Fruit fly (Drosophila melanogaster) whole organism, embryonic: ENCODE data around the gene r-l.

Source experiments
- Bdp1 ChIP-seq: fragments of 200-800 bp; sonication (Bioruptor generic); optimal IDR thresholded peaks from 3 replicates; lab custom pipeline; 2016; ENCODE audit warnings: missing biosample characterization, missing genetic modification characterization
- CG10366 ChIP-seq: fragments of 200-800 bp; sonication (Bioruptor generic); IDR thresholded peaks from 2 replicates; pipeline ENCODE4 v1.3.6; 2022; ENCODE audit warnings: missing biosample characterization, missing genetic modification characterization
- CG10959 ChIP-seq: fragments of 200-800 bp; sonication (Bioruptor generic); IDR thresholded peaks from 2 replicates; pipeline ENCODE4 v1.3.6; 2022; ENCODE audit warnings: missing biosample characterization, missing genetic modification characterization
- CG11398 ChIP-seq: fragments of 200-800 bp; sonication (Bioruptor generic); optimal IDR thresholded peaks from 2 replicates; lab custom pipeline; 2016; ENCODE audit warnings: missing biosample characterization, missing genetic modification characterization
- CG11696 ChIP-seq: fragments of 200-800 bp; sonication (Bioruptor generic); IDR thresholded peaks from 2 replicates; pipeline ENCODE4 v1.3.6; 2022; ENCODE audit warnings: missing biosample characterization, missing genetic modification characterization
- CG13424 ChIP-seq: fragments of 200-800 bp; sonication (Bioruptor generic); optimal IDR thresholded peaks from 2 replicates; lab custom pipeline; 2019; ENCODE audit warnings: missing biosample characterization, mild to moderate bottlenecking, missing genetic modification characterization, moderate library complexity
- CG13894 ChIP-seq: fragments of 200-800 bp; sonication (Bioruptor generic); optimal IDR thresholded peaks from 3 replicates; lab custom pipeline; 2018; ENCODE audit warnings: missing biosample characterization, mild to moderate bottlenecking, missing genetic modification characterization, moderate library complexity
- CG17912 ChIP-seq: fragments of 200-800 bp; sonication (Bioruptor generic); optimal IDR thresholded peaks from 2 replicates; lab custom pipeline; 2018; ENCODE audit warnings: missing biosample characterization, mild to moderate bottlenecking, missing genetic modification characterization
- CG4328 ChIP-seq: fragments of 200-800 bp; sonication (Bioruptor generic); optimal IDR thresholded peaks from 3 replicates; lab custom pipeline; 2017; ENCODE audit warnings: missing biosample characterization, missing genetic modification reagents, missing genetic modification characterization
- CG6765 ChIP-seq: fragments of 200-800 bp; sonication (Bioruptor generic); optimal IDR thresholded peaks from 3 replicates; lab custom pipeline; 2017; ENCODE audit warnings: missing biosample characterization, mild to moderate bottlenecking, missing genetic modification characterization
- CG6791 ChIP-seq: fragments of 200-800 bp; sonication (Bioruptor generic); IDR thresholded peaks from 3 replicates; pipeline ENCODE4 v1.3.6; 2022; ENCODE audit warnings: missing biosample characterization, missing genetic modification characterization; ENCODE audit not compliant: partially characterized antibody
- CG9797 ChIP-seq: fragments of 200-800 bp; sonication (Bioruptor generic); optimal IDR thresholded peaks from 3 replicates; lab custom pipeline; 2018; ENCODE audit warnings: missing biosample characterization, mild to moderate bottlenecking, missing genetic modification characterization
- CoRest ChIP-seq: fragments of 200-800 bp; sonication (Bioruptor generic); optimal IDR thresholded peaks from 3 replicates; lab custom pipeline; 2018; ENCODE audit warnings: missing biosample characterization, mild to moderate bottlenecking, missing genetic modification characterization, moderate library complexity
- Dek ChIP-seq: fragments of 200-800 bp; sonication (Bioruptor generic); optimal IDR thresholded peaks from 3 replicates; lab custom pipeline; 2019; ENCODE audit warnings: missing biosample characterization, mild to moderate bottlenecking, missing genetic modification characterization, moderate library complexity
- Elba2 ChIP-seq: fragments of 200-800 bp; sonication (Bioruptor generic); optimal IDR thresholded peaks from 3 replicates; lab custom pipeline; 2016; ENCODE audit warnings: missing biosample characterization, missing genetic modification characterization
- Ets65A ChIP-seq: fragments of 200-800 bp; sonication (Bioruptor generic); peaks from one replicate; lab custom pipeline; 2016; ENCODE audit warnings: missing biosample characterization, missing genetic modification characterization
- Fer1 ChIP-seq: fragments of 200-800 bp; sonication (Bioruptor generic); optimal IDR thresholded peaks from 2 replicates; lab custom pipeline; 2017; ENCODE audit warnings: missing biosample characterization, mild to moderate bottlenecking, missing genetic modification characterization
- HHEX ChIP-seq: fragments of 200-800 bp; sonication (Bioruptor generic); optimal IDR thresholded peaks from 3 replicates; lab custom pipeline; 2017; ENCODE audit warnings: missing biosample characterization, mild to moderate bottlenecking, missing genetic modification characterization, missing genetic modification reagents
- Hmr ChIP-seq: fragments of 200-800 bp; sonication (Bioruptor generic); optimal IDR thresholded peaks from 3 replicates; lab custom pipeline; 2017; ENCODE audit warnings: mild to moderate bottlenecking, missing biosample characterization, missing genetic modification reagents, missing genetic modification characterization
- Hmx ChIP-seq: fragments of 200-800 bp; sonication (Bioruptor generic); optimal IDR thresholded peaks from 2 replicates; lab custom pipeline; 2016; ENCODE audit warnings: missing biosample characterization, missing genetic modification characterization
- Max ChIP-seq: fragments of 200-800 bp; sonication (Bioruptor generic); optimal IDR thresholded peaks from 2 replicates; lab custom pipeline; 2016; ENCODE audit warnings: missing biosample characterization, mild to moderate bottlenecking, missing genetic modification characterization
- Mes4 ChIP-seq: fragments of 200-800 bp; sonication (Bioruptor generic); optimal IDR thresholded peaks from 2 replicates; lab custom pipeline; 2016; ENCODE audit warnings: missing biosample characterization, missing genetic modification characterization
- Mrtf ChIP-seq: fragments of 200-800 bp; sonication (Bioruptor generic); IDR thresholded peaks from 3 replicates; pipeline ENCODE4 v1.3.6; 2022; ENCODE audit warnings: missing biosample characterization, missing genetic modification characterization
- NC2α ChIP-seq: fragments of 200-800 bp; sonication (Bioruptor generic); optimal IDR thresholded peaks from 2 replicates; lab custom pipeline; 2016; ENCODE audit warnings: missing biosample characterization, missing genetic modification characterization
- NfI ChIP-seq: fragments of 200-800 bp; sonication (Bioruptor generic); optimal IDR thresholded peaks from 3 replicates; lab custom pipeline; 2018; ENCODE audit warnings: missing biosample characterization, mild to moderate bottlenecking, missing genetic modification characterization, moderate library complexity
- Opbp ChIP-seq: fragments of 200-800 bp; sonication (Bioruptor generic); IDR thresholded peaks from 3 replicates; pipeline ENCODE4 v1.3.6; 2022; ENCODE audit warnings: missing biosample characterization, missing genetic modification characterization; ENCODE audit not compliant: partially characterized antibody
- Stat92E ChIP-seq, 3 experiments: fragments of >200 bp in 2 of 3; fragments of 200-800 bp in 1 of 3; sonication (Bioruptor generic) in 1 of 3; optimal IDR thresholded peaks; 2 replicates each; lab custom pipeline; 2017 to 2019; ENCODE audit warnings: missing biosample characterization in 3 of 3, missing genetic modification characterization in 3 of 3, mild to moderate bottlenecking in 1 of 3, moderate library complexity in 1 of 3
- al ChIP-seq: fragments of 200-800 bp; sonication (Bioruptor generic); IDR thresholded peaks from 2 replicates; pipeline ENCODE4 v1.3.6; 2022; ENCODE audit warnings: missing biosample characterization, missing genetic modification characterization
- amos ChIP-seq: fragments of 200-800 bp; sonication (Bioruptor generic); IDR thresholded peaks from 2 replicates; pipeline ENCODE4 v1.3.6; 2022; ENCODE audit warnings: missing biosample characterization, missing genetic modification characterization; ENCODE audit not compliant: partially characterized antibody
- bigmax ChIP-seq: fragments of 200-800 bp; sonication (Bioruptor generic); optimal IDR thresholded peaks from 2 replicates; lab custom pipeline; 2018; ENCODE audit warnings: missing biosample characterization, mild to moderate bottlenecking, missing genetic modification characterization
- bowl ChIP-seq: fragments of 200-800 bp; sonication (Bioruptor generic); IDR thresholded peaks from 2 replicates; pipeline ENCODE4 v1.3.6; 2022; ENCODE audit warnings: missing biosample characterization, missing genetic modification characterization
- btn ChIP-seq: fragments of 200-800 bp; sonication (Bioruptor generic); optimal IDR thresholded peaks from 2 replicates; lab custom pipeline; 2016; ENCODE audit warnings: missing biosample characterization, missing genetic modification characterization
- croc ChIP-seq: fragments of 200-800 bp; sonication (Bioruptor generic); conservative IDR thresholded peaks from 3 replicates; pipeline ENCODE4 v1.3.6; 2022; ENCODE audit warnings: missing biosample characterization, missing genetic modification characterization
- dm ChIP-seq: fragments of 200-800 bp; sonication (Bioruptor generic); optimal IDR thresholded peaks from 3 replicates; lab custom pipeline; 2016; ENCODE audit warnings: missing biosample characterization, missing genetic modification characterization
- ftz-f1 ChIP-seq: fragments of 200-800 bp; sonication (Bioruptor generic); optimal IDR thresholded peaks from 2 replicates; lab custom pipeline; 2016; ENCODE audit warnings: missing biosample characterization, missing genetic modification characterization
- ind ChIP-seq: fragments of 200-800 bp; sonication (Bioruptor generic); optimal IDR thresholded peaks from 3 replicates; lab custom pipeline; 2016; ENCODE audit warnings: missing biosample characterization, missing genetic modification characterization
- inv ChIP-seq: fragments of 200-800 bp; sonication (Bioruptor generic); IDR thresholded peaks from 2 replicates; pipeline ENCODE4 v1.3.6; 2022; ENCODE audit warnings: missing biosample characterization, missing genetic modification characterization; ENCODE audit not compliant: partially characterized antibody
- kah ChIP-seq: fragments of 200-800 bp; sonication (Bioruptor generic); optimal IDR thresholded peaks from 2 replicates; lab custom pipeline; 2018; ENCODE audit warnings: missing biosample characterization, mild to moderate bottlenecking, missing genetic modification characterization
- kay ChIP-seq: fragments of 200-800 bp; sonication (Bioruptor generic); optimal IDR thresholded peaks from 2 replicates; lab custom pipeline; 2016; ENCODE audit warnings: missing biosample characterization, missing genetic modification characterization
- lab ChIP-seq: fragments of 200-800 bp; sonication (Bioruptor generic); optimal IDR thresholded peaks from 3 replicates; lab custom pipeline; 2017; ENCODE audit warnings: missing biosample characterization, missing genetic modification characterization, mild to moderate bottlenecking, moderate library complexity, missing genetic modification reagents
- pfk ChIP-seq: fragments of 200-800 bp; sonication (Bioruptor generic); optimal IDR thresholded peaks from 2 replicates; lab custom pipeline; 2018; ENCODE audit warnings: missing biosample characterization, mild to moderate bottlenecking, missing genetic modification characterization, moderate library complexity
- pho ChIP-seq: fragments of 200-800 bp; sonication (Bioruptor generic); optimal IDR thresholded peaks from 2 replicates; lab custom pipeline; 2016; ENCODE audit warnings: missing biosample characterization, missing genetic modification characterization
- pita ChIP-seq: fragments of 200-800 bp; sonication (Bioruptor generic); optimal IDR thresholded peaks from 2 replicates; lab custom pipeline; 2017; ENCODE audit warnings: missing biosample characterization, mild to moderate bottlenecking, missing genetic modification characterization
- run ChIP-seq: fragments of 200-800 bp; sonication (Bioruptor generic); optimal IDR thresholded peaks from 3 replicates; lab custom pipeline; 2018; ENCODE audit warnings: missing biosample characterization, mild to moderate bottlenecking, missing genetic modification characterization
- slbo ChIP-seq: fragments of 200-800 bp; sonication (Bioruptor generic); IDR thresholded peaks from 2 replicates; pipeline ENCODE4 v1.3.6; 2022; ENCODE audit warnings: missing biosample characterization, missing genetic modification characterization
- tup ChIP-seq: fragments of 200-800 bp; sonication (Bioruptor generic); optimal IDR thresholded peaks from 2 replicates; lab custom pipeline; 2016; ENCODE audit warnings: missing biosample characterization, mild to moderate bottlenecking, missing genetic modification characterization, moderate library complexity
- usp ChIP-seq: fragments of >200 bp; optimal IDR thresholded peaks from 2 replicates; lab custom pipeline; 2017; ENCODE audit warnings: missing biosample characterization, missing genetic modification characterization

r-l gene

dm6 chr3R:21073141-21073540, at the start of gene r-l (continued):
- no peak for TF ChIP-seq run
- no peak for TF ChIP-seq NfI (GFP tag; lab: Kevin White, UChicago)
- TF ChIP-seq lab = no peak
- no peak for TF ChIP-seq Bdp1
- TF ChIP-seq Dek = peak; percentile 49
- TF ChIP-seq ftz-f1 = peak; percentile 80
- TF ChIP-seq Fer1 = peak; percentile 27
- no peak for TF ChIP-seq inv (GFP tag; lab: Robert Waterston, UW)
- no peak for TF ChIP-seq slbo
- no peak for TF ChIP-seq CG17912 (GFP tag; lab: Kevin White, UChicago)
- TF ChIP-seq CG13894 = peak; percentile 65
- TF ChIP-seq CG9797 = peak; percentile 93
- TF ChIP-seq bigmax (GFP tag; lab: Kevin White, UChicago) = no peak
- TF ChIP-seq Max = peak; percentile 62
- TF ChIP-seq CG6791 (GFP tag; lab: Robert Waterston, UW) = peak; percentile 43; the same call in 2 of the 3 replicates
- TF ChIP-seq dm (GFP tag; lab: Kevin White, UChicago) = peak; percentile 92
- TF ChIP-seq tup (GFP tag; lab: Kevin White, UChicago) = no peak
- TF ChIP-seq Hmx (GFP tag; lab: Kevin White, UChicago) = no peak
- 0 out of 3 replicates have a peak, but pooled peaks have one; percentile 12 for TF ChIP-seq Opbp (GFP tag; lab: Robert Waterston, UW)
- no peak for TF ChIP-seq CG6765 (GFP tag; lab: Kevin White, UChicago)
- no peak for TF ChIP-seq Ets65A (GFP tag; lab: Kevin White, UChicago)
- TF ChIP-seq kay (GFP tag; lab: Kevin White, UChicago) = no peak
- TF ChIP-seq bowl (GFP tag; lab: Robert Waterston, UW) = no peak
- no peak for TF ChIP-seq al (GFP tag; lab: Robert Waterston, UW)
- peak; percentile 46 for TF ChIP-seq Hmr (GFP tag; lab: Kevin White, UChicago)
- no peak for TF ChIP-seq CG4328 (GFP tag; lab: Kevin White, UChicago)
- TF ChIP-seq kah (GFP tag; lab: Kevin White, UChicago) = no peak
- TF ChIP-seq CG10959 (GFP tag; lab: Robert Waterston, UW) = no peak
- no peak for TF ChIP-seq Mes4 (GFP tag; lab: Kevin White, UChicago)
- no peak for TF ChIP-seq CG10366
- TF ChIP-seq ind (GFP tag; lab: Kevin White, UChicago) = no peak
- no peak for TF ChIP-seq CG11398 (GFP tag; lab: Kevin White, UChicago)
- no peak for TF ChIP-seq Mrtf
- peak; percentile 70 for TF ChIP-seq pita
- TF ChIP-seq CG11696 = no peak
- no peak for TF ChIP-seq HHEX
- no peak for TF ChIP-seq usp (GFP tag; lab: Kevin White, UChicago)
- peak; percentile 55; the same call in 1 of the 2 replicates for TF ChIP-seq amos (GFP tag; lab: Robert Waterston, UW)
- no peak for TF ChIP-seq croc (GFP tag; lab: Robert Waterston, UW)
- peak; percentile 45 for TF ChIP-seq CoRest (tag; lab: Kevin White, UChicago)
- no peak for TF ChIP-seq pho (GFP tag; lab: Kevin White, UChicago)
- no peak for TF ChIP-seq Stat92E (GFP tag; optimal IDR thresholded peaks at IDR 0.05; lab: Kevin White, UChicago)
- no peak for TF ChIP-seq CG13424
- no peak for TF ChIP-seq NC2α
- no peak for TF ChIP-seq btn (GFP tag; lab: Kevin White, UChicago)
- peak; percentile 98 for TF ChIP-seq Elba2
- TF ChIP-seq pfk (GFP tag; lab: Kevin White, UChicago) = no peak
